Worm (Caenorhabditis elegans) whole organism, L2 larva: ENCODE data around the gene iff-2.
A peak's percentile ranks its signal among the peaks of the same experiment; 100 is the strongest.

Experiments
- C34F6.9 ChIP-seq: fragments of 150-350 bp; optimal IDR thresholded peaks from 2 replicates; lab custom pipeline; 2014; ENCODE audit warnings: missing biosample characterization, missing genetic modification characterization
- F13H6.1 ChIP-seq: sonication (generic microtip); optimal IDR thresholded peaks from 2 replicates; lab custom pipeline; 2016; ENCODE audit warnings: missing genetic modification characterization, missing compliant biosample characterization
- R02D3.7 ChIP-seq: fragments of 150-350 bp; optimal IDR thresholded peaks from 2 replicates; lab custom pipeline; 2014; ENCODE audit warnings: missing biosample characterization, missing genetic modification characterization
- aly-2 ChIP-seq: fragments of 150-350 bp; optimal IDR thresholded peaks from 2 replicates; lab custom pipeline; 2014; ENCODE audit warnings: missing biosample characterization, missing genetic modification characterization
- ama-1 ChIP-seq: fragments of 150-350 bp; optimal IDR thresholded peaks from 2 replicates; lab custom pipeline; 2018; ENCODE audit warnings: inconsistent platforms
- blmp-1 ChIP-seq: sonication (generic microtip); optimal IDR thresholded peaks from 2 replicates; lab custom pipeline; 2017; ENCODE audit warnings: missing genetic modification characterization, mild to moderate bottlenecking, missing compliant biosample characterization, antibody characterized with exemption, moderate library complexity; ENCODE audit not compliant: insufficient read depth
- ceh-16 ChIP-seq: fragments of 150-350 bp; optimal IDR thresholded peaks from 2 replicates; lab custom pipeline; 2014; ENCODE audit warnings: missing biosample characterization, missing genetic modification characterization
- ceh-82 ChIP-seq: fragments of 150-350 bp; optimal IDR thresholded peaks from 2 replicates; lab custom pipeline; 2014; ENCODE audit warnings: missing biosample characterization, missing genetic modification characterization
- crh-2 ChIP-seq: sonication (generic microtip); optimal IDR thresholded peaks from 2 replicates; lab custom pipeline; 2017; ENCODE audit warnings: missing biosample characterization, missing genetic modification characterization
- dmd-4 ChIP-seq: sonication (generic microtip); optimal IDR thresholded peaks from 2 replicates; lab custom pipeline; 2017; ENCODE audit warnings: missing biosample characterization, missing genetic modification characterization
- egl-27 ChIP-seq: sonication (generic microtip); optimal IDR thresholded peaks from 3 replicates; lab custom pipeline; 2017; ENCODE audit warnings: missing biosample characterization, missing genetic modification reagents, missing genetic modification characterization
- elt-1 ChIP-seq: fragments of 150-350 bp; optimal IDR thresholded peaks from 2 replicates; lab custom pipeline; 2014; ENCODE audit warnings: missing biosample characterization, missing genetic modification characterization
- gmeb-1 ChIP-seq: fragments of 150-350 bp; optimal IDR thresholded peaks from 2 replicates; lab custom pipeline; 2014; ENCODE audit warnings: missing biosample characterization, missing genetic modification characterization
- lin-13 ChIP-seq: fragments of 150-350 bp; optimal IDR thresholded peaks from 2 replicates; lab custom pipeline; 2014; ENCODE audit warnings: missing biosample characterization, missing genetic modification reagents, missing genetic modification characterization
- lin-39 ChIP-seq: fragments of 150-350 bp; optimal IDR thresholded peaks from 2 replicates; lab custom pipeline; 2014; ENCODE audit warnings: missing biosample characterization, missing genetic modification reagents, missing genetic modification characterization
- lsy-2 ChIP-seq, 2 experiments: fragments of 150-350 bp in 1 of 2; sonication (generic microtip) in 1 of 2; optimal IDR thresholded peaks; 2 replicates each; lab custom pipeline; 2014 to 2017; ENCODE audit warnings: missing biosample characterization in 2 of 2, missing genetic modification characterization in 2 of 2
- mab-5 ChIP-seq: fragments of 150-350 bp; optimal IDR thresholded peaks from 2 replicates; lab custom pipeline; 2014; ENCODE audit warnings: missing biosample characterization, missing genetic modification characterization
- mbf-1 ChIP-seq: sonication (generic microtip); optimal IDR thresholded peaks from 2 replicates; lab custom pipeline; 2017; ENCODE audit warnings: missing biosample characterization, missing genetic modification characterization
- mdl-1 ChIP-seq, 2 experiments: fragments of 150-350 bp in 1 of 2; sonication (generic microtip) in 1 of 2; optimal IDR thresholded peaks; 2 replicates each; lab custom pipeline; 2017; ENCODE audit warnings: missing biosample characterization in 2 of 2, missing genetic modification characterization in 2 of 2
- nhr-11 ChIP-seq: fragments of 150-350 bp; optimal IDR thresholded peaks from 2 replicates; lab custom pipeline; 2014; ENCODE audit warnings: missing biosample characterization, missing genetic modification characterization
- nhr-12 ChIP-seq: fragments of 150-350 bp; optimal IDR thresholded peaks from 2 replicates; lab custom pipeline; 2014; ENCODE audit warnings: missing biosample characterization, missing genetic modification characterization
- nhr-129 ChIP-seq: fragments of 150-350 bp; optimal IDR thresholded peaks from 2 replicates; lab custom pipeline; 2014; ENCODE audit warnings: missing biosample characterization, missing genetic modification characterization
- nhr-23 ChIP-seq: fragments of 150-350 bp; optimal IDR thresholded peaks from 2 replicates; lab custom pipeline; 2014; ENCODE audit warnings: missing biosample characterization, missing genetic modification reagents, missing genetic modification characterization
- nhr-25 ChIP-seq: fragments of 150-350 bp; sonication (generic microtip); optimal IDR thresholded peaks from 3 replicates; lab custom pipeline; 2014; ENCODE audit warnings: missing biosample characterization, missing genetic modification characterization
- peb-1 ChIP-seq: fragments of 150-350 bp; optimal IDR thresholded peaks from 2 replicates; lab custom pipeline; 2014; ENCODE audit warnings: missing biosample characterization, missing genetic modification characterization
- skn-1 ChIP-seq: sonication (generic microtip); optimal IDR thresholded peaks from 2 replicates; lab custom pipeline; 2017; ENCODE audit warnings: missing biosample characterization, missing genetic modification characterization
- sma-3 ChIP-seq: sonication (generic microtip); optimal IDR thresholded peaks from 2 replicates; lab custom pipeline; 2016; ENCODE audit warnings: missing genetic modification reagents, missing genetic modification characterization, missing compliant biosample characterization
- sma-9 ChIP-seq, 2 experiments: fragments of 150-350 bp in 1 of 2; sonication (generic microtip) in 1 of 2; optimal IDR thresholded peaks; 2 replicates each; lab custom pipeline; 2014 to 2016; ENCODE audit warnings: missing genetic modification characterization in 2 of 2, mild to moderate bottlenecking in 1 of 2, missing biosample characterization in 1 of 2, missing compliant biosample characterization in 1 of 2, missing genetic modification reagents in 1 of 2, moderate library complexity in 1 of 2
- unc-55 ChIP-seq: fragments of 150-350 bp; sonication (generic microtip); optimal IDR thresholded peaks from 3 replicates; lab custom pipeline; 2014; ENCODE audit warnings: missing biosample characterization, missing genetic modification reagents, missing genetic modification characterization
- unc-62 ChIP-seq: fragments of 150-350 bp; optimal IDR thresholded peaks from 2 replicates; lab custom pipeline; 2014; ENCODE audit warnings: missing biosample characterization, missing genetic modification reagents, missing genetic modification characterization
- zag-1 ChIP-seq: fragments of 150-350 bp; optimal IDR thresholded peaks from 2 replicates; lab custom pipeline; 2014; ENCODE audit warnings: missing biosample characterization, missing genetic modification characterization
- ztf-1 ChIP-seq: fragments of 200-800 bp; sonication (Bioruptor generic); conservative IDR thresholded peaks from 2 replicates; pipeline ENCODE4 v1.3.6; 2022; ENCODE audit warnings: missing genetic modification characterization, missing compliant biosample characterization
- ztf-11 ChIP-seq: sonication (generic microtip); optimal IDR thresholded peaks from 2 replicates; lab custom pipeline; 2017; ENCODE audit warnings: missing biosample characterization, missing genetic modification characterization
- ztf-4 ChIP-seq: fragments of 150-350 bp; optimal IDR thresholded peaks from 2 replicates; lab custom pipeline; 2014; ENCODE audit warnings: missing biosample characterization, missing genetic modification characterization

iff-2 gene

DNA sequence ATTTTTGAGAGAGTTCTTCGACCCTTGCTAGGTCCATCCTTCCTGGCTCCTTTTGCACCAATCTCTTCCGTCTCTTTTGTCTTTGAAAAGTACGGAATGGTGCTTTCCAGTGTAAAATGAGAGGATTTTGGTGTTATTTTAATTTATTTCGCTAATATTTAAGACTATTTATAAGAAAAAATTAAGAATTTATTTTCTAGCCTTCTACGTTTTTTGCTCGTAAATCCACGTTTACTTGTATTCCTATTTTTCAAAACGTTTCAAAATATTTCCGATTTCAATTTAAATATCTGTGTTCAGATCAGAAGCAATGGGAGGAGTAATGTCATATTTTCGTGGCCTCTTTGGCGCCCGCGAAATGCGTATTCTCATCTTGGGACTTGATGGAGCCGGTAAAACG is 20.5 kb upstream of the iff-2 start, which contains the start of gene arl-1:
Gene arl-1 (plus strand): TSS at position 301 of the 400 bp plus-strand sequence.
- TF ChIP-seq nhr-23 (tag; lab: Kevin White, UChicago) (no peak), blmp-1 (tag; lab: Kevin White, UChicago) (no peak), R02D3.7 (tag; lab: Kevin White, UChicago) (no peak), egl-27 (tag; lab: Kevin White, UChicago) (no peak), lin-39 (tag; lab: Kevin White, UChicago) (no peak), mbf-1 (no peak), lin-13 (no peak), C34F6.9 (tag; lab: Kevin White, UChicago) (no peak), skn-1 (tag; lab: Kevin White, UChicago) (no peak), zag-1 (tag; lab: Kevin White, UChicago) (no peak), unc-55 (GFP tag; lab: Kevin White, UChicago) (no peak), elt-1 (tag; lab: Kevin White, UChicago) (no peak), ztf-4 (tag; lab: Kevin White, UChicago) (no peak), ztf-1 (GFP tag; lab: Robert Waterston, UW) (no peak), peb-1 (tag; lab: Kevin White, UChicago) (no peak)

DNA sequence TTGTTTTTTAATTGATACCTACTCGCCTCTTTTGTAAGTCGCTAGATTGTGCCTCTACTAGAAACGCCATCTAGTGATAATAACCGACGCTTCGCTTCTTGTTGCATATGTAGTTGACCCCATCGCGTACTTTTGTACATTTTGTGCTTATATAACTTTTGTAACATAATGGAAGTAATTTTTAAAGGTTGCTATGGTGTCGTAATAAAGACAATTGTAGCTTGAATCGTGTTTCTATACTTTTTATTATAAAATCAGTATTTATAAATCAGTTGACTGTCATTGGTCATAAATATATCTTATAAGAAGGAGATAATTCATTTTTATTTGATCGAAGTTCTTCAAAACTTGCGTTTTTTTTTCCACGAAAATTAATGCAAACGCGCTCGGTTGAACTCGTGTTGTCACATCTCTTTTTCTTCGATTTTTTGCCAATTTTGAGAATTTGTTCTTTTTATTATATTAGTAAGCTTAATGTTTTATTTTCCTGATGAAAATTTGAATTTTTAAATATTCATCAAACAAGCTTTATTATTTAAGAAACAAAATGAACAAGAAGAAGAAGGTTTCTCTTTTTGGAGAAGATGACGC is 16.4 kb upstream of the iff-2 start, which contains the start of gene F54C9.9:
Gene F54C9.9 (plus strand): TSS at position 541 of the 591 bp plus-strand sequence.
- TF ChIP-seq nhr-25 (tag; lab: Kevin White, UChicago): peak; percentile 79
- no peak for TF ChIP-seq nhr-11
- peak; percentile 66 for TF ChIP-seq C34F6.9 (tag; lab: Kevin White, UChicago)
- peak in 1 of 2 experiments; percentile 60 for TF ChIP-seq lsy-2 (tag; optimal IDR thresholded peaks at IDR 0.05; lab: Kevin White, UChicago)
- peak; percentile 42 for TF ChIP-seq crh-2 (tag; lab: Kevin White, UChicago)
- peak; percentile 64 for TF ChIP-seq gmeb-1 (tag; lab: Kevin White, UChicago)
- TF ChIP-seq zag-1 (tag; lab: Kevin White, UChicago): no peak
- TF ChIP-seq unc-55 (GFP tag; lab: Kevin White, UChicago): peak; percentile 45

ce11 chrII:8575184-8575583 is 14.0 kb upstream of the iff-2 start, which contains the start of gene puf-5:
Gene puf-5 (plus strand): TSS chrII:8575541.
- TF ChIP-seq sma-9 (GFP tag; optimal IDR thresholded peaks at IDR 0.05; lab: Kevin White, UChicago): no peak
- TF ChIP-seq sma-9 (tag; optimal IDR thresholded peaks at IDR 0.05; lab: Kevin White, UChicago): no peak
- no peak for TF ChIP-seq ceh-82
- no peak for TF ChIP-seq elt-1 (tag; lab: Kevin White, UChicago)
- TF ChIP-seq ama-1: no peak
- no peak for TF ChIP-seq skn-1 (tag; lab: Kevin White, UChicago)
- no peak for TF ChIP-seq lin-39 (tag; lab: Kevin White, UChicago)
- TF ChIP-seq sma-3 (GFP tag; lab: Kevin White, UChicago): no peak
- no peak for TF ChIP-seq unc-62 (GFP tag; lab: Kevin White, UChicago)
- TF ChIP-seq nhr-12: no peak
- no peak for TF ChIP-seq lsy-2 (tag; optimal IDR thresholded peaks at IDR 0.05; lab: Kevin White, UChicago)
- TF ChIP-seq mdl-1 (tag; optimal IDR thresholded peaks at IDR 0.05; lab: Kevin White, UChicago): no peak
- no peak for TF ChIP-seq lin-13
- no peak for TF ChIP-seq mab-5
- TF ChIP-seq ztf-4 (tag; lab: Kevin White, UChicago): no peak
- no peak for TF ChIP-seq crh-2 (tag; lab: Kevin White, UChicago)
- no peak for TF ChIP-seq ceh-16 (tag; lab: Kevin White, UChicago)
- no peak for TF ChIP-seq peb-1 (tag; lab: Kevin White, UChicago)
- no peak for TF ChIP-seq ztf-11 (tag; lab: Kevin White, UChicago)
- TF ChIP-seq F13H6.1: no peak
- no peak for TF ChIP-seq blmp-1 (tag; lab: Kevin White, UChicago)

- TF ChIP-seq unc-55 (GFP tag; lab: Kevin White, UChicago) (peak; percentile 26), unc-62 (GFP tag; lab: Kevin White, UChicago) (no peak)
Observed at ce11 chrII:8573044-8573443, 11.9 kb upstream of the iff-2 start, which contains the start of gene F54C9.7. Gene F54C9.7 (plus strand): TSS chrII:8573344.

ce11 chrII:8570977-8571376 is 9.8 kb upstream of the iff-2 start, which contains the start of gene bcs-1:
Gene bcs-1 (plus strand): TSS chrII:8571085.
- TF ChIP-seq R02D3.7 (tag; lab: Kevin White, UChicago) (no peak), mbf-1 (no peak), dmd-4 (no peak), mdl-1 (tag; optimal IDR thresholded peaks at IDR 0.05; lab: Kevin White, UChicago) (no peak), nhr-129 (tag; lab: Kevin White, UChicago) (no peak), skn-1 (tag; lab: Kevin White, UChicago) (no peak), aly-2 (no peak)
